Worm (Caenorhabditis elegans) whole organism, L2 larva: Measurements from ENCODE around the gene srbc-59.

Experiments
- aly-2 ChIP-seq: fragments of 150-350 bp; optimal IDR thresholded peaks from 2 replicates; lab custom pipeline; 2014; ENCODE audit warnings: missing biosample characterization, missing genetic modification characterization
- ama-1 ChIP-seq: fragments of 150-350 bp; optimal IDR thresholded peaks from 2 replicates; lab custom pipeline; 2018; ENCODE audit warnings: inconsistent platforms
- ceh-16 ChIP-seq: fragments of 150-350 bp; optimal IDR thresholded peaks from 2 replicates; lab custom pipeline; 2014; ENCODE audit warnings: missing biosample characterization, missing genetic modification characterization
- ceh-82 ChIP-seq: fragments of 150-350 bp; optimal IDR thresholded peaks from 2 replicates; lab custom pipeline; 2014; ENCODE audit warnings: missing biosample characterization, missing genetic modification characterization
- lsy-2 ChIP-seq, 2 experiments: fragments of 150-350 bp in 1 of 2; sonication (generic microtip) in 1 of 2; optimal IDR thresholded peaks; 2 replicates each; lab custom pipeline; 2014 to 2017; ENCODE audit warnings: missing biosample characterization in 2 of 2, missing genetic modification characterization in 2 of 2
- mab-5 ChIP-seq: fragments of 150-350 bp; optimal IDR thresholded peaks from 2 replicates; lab custom pipeline; 2014; ENCODE audit warnings: missing biosample characterization, missing genetic modification characterization
- nhr-6 ChIP-seq: fragments of 150-350 bp; optimal IDR thresholded peaks from 2 replicates; lab custom pipeline; 2014; ENCODE audit warnings: missing biosample characterization, missing genetic modification characterization
- nhr-77 ChIP-seq: fragments of 150-350 bp; optimal IDR thresholded peaks from 2 replicates; lab custom pipeline; 2014; ENCODE audit warnings: missing biosample characterization, missing genetic modification characterization
- sma-3 ChIP-seq: sonication (generic microtip); optimal IDR thresholded peaks from 2 replicates; lab custom pipeline; 2016; ENCODE audit warnings: missing genetic modification reagents, missing genetic modification characterization, missing compliant biosample characterization
- snpc-4 ChIP-seq: fragments of 150-350 bp; optimal IDR thresholded peaks from 2 replicates; lab custom pipeline; 2014; ENCODE audit warnings: missing biosample characterization, missing genetic modification characterization
- zag-1 ChIP-seq: fragments of 150-350 bp; optimal IDR thresholded peaks from 2 replicates; lab custom pipeline; 2014; ENCODE audit warnings: missing biosample characterization, missing genetic modification characterization
- ztf-11 ChIP-seq: sonication (generic microtip); optimal IDR thresholded peaks from 2 replicates; lab custom pipeline; 2017; ENCODE audit warnings: missing biosample characterization, missing genetic modification characterization
- ztf-4 ChIP-seq: fragments of 150-350 bp; optimal IDR thresholded peaks from 2 replicates; lab custom pipeline; 2014; ENCODE audit warnings: missing biosample characterization, missing genetic modification characterization

- TF ChIP-seq aly-2 (tag; lab: Kevin White, UChicago) (no peak), ceh-16 (no peak), ama-1 (no peak), mab-5 (no peak), nhr-6 (tag; lab: Kevin White, UChicago) (no peak), lsy-2 (tag; optimal IDR thresholded peaks at IDR 0.05; lab: Kevin White, UChicago) (no peak), snpc-4 (tag; lab: Kevin White, UChicago) (no peak), ztf-4 (tag; lab: Kevin White, UChicago) (no peak), zag-1 (tag; lab: Kevin White, UChicago) (no peak), sma-3 (GFP tag; lab: Kevin White, UChicago) (no peak), nhr-77 (tag; lab: Kevin White, UChicago) (no peak), ceh-82 (tag; lab: Kevin White, UChicago) (no peak), ztf-11 (tag; lab: Kevin White, UChicago) (no peak)
Observed at ce11 chrV:756169-756568, 22.3 kb upstream of the srbc-59 start, which contains the start of gene str-20.
